Fruit fly (Drosophila melanogaster) whole organism, wandering third instar larva: ENCODE data around the gene CG31952.

ENCODE experiments used
- Abd-B ChIP-seq: fragments of >200 bp; optimal IDR thresholded peaks from 2 replicates; lab custom pipeline; 2017; ENCODE audit warnings: missing biosample characterization, missing genetic modification characterization
- CG32264 ChIP-seq: fragments of 200-800 bp; sonication (Bioruptor generic); optimal IDR thresholded peaks from 2 replicates; lab custom pipeline; 2016; ENCODE audit warnings: missing biosample characterization, missing genetic modification characterization
- CG9705 ChIP-seq: fragments of 200-800 bp; sonication (Bioruptor generic); optimal IDR thresholded peaks from 2 replicates; lab custom pipeline; 2018; ENCODE audit warnings: missing biosample characterization, mild to moderate bottlenecking, missing genetic modification characterization
- CrebA ChIP-seq: fragments of 200-800 bp; sonication (Bioruptor generic); optimal IDR thresholded peaks from 2 replicates; lab custom pipeline; 2016; ENCODE audit warnings: missing biosample characterization, mild to moderate bottlenecking, missing genetic modification characterization, borderline replicate concordance
- Dfd ChIP-seq: fragments of >200 bp; optimal IDR thresholded peaks from 2 replicates; lab custom pipeline; 2017; ENCODE audit warnings: missing biosample characterization, missing genetic modification characterization
- Dif ChIP-seq: fragments of 200-275, 200-300 bp; sonication (Bioruptor generic); optimal IDR thresholded peaks from 2 replicates; lab custom pipeline; 2018; ENCODE audit warnings: missing biosample characterization, missing genetic modification characterization; ENCODE audit not compliant: partially characterized antibody
- GATAd ChIP-seq: sonication (Bioruptor generic); optimal IDR thresholded peaks from 2 replicates; lab custom pipeline; 2016; ENCODE audit warnings: missing biosample characterization, missing genetic modification characterization
- HLH106 ChIP-seq: fragments of 200-800 bp; optimal IDR thresholded peaks from 3 replicates; lab custom pipeline; 2019; ENCODE audit warnings: missing biosample characterization, mild to moderate bottlenecking, missing genetic modification characterization, moderate library complexity
- Hnf4 ChIP-seq: fragments of 200-800 bp; sonication (Bioruptor generic); optimal IDR thresholded peaks from 2 replicates; lab custom pipeline; 2016; ENCODE audit warnings: missing biosample characterization, mild to moderate bottlenecking, missing genetic modification characterization
- Hr78 ChIP-seq: fragments of >200 bp; optimal IDR thresholded peaks from 2 replicates; lab custom pipeline; 2017; ENCODE audit warnings: missing biosample characterization, missing genetic modification characterization
- Hr83 ChIP-seq: fragments of 200-300 bp; sonication (Bioruptor generic); optimal IDR thresholded peaks from 2 replicates; lab custom pipeline; 2016; ENCODE audit warnings: missing biosample characterization, mild to moderate bottlenecking, missing genetic modification characterization, moderate library complexity; ENCODE audit not compliant: poor library complexity, severe bottlenecking
- Jra ChIP-seq: sonication (Bioruptor generic); optimal IDR thresholded peaks from 2 replicates; lab custom pipeline; 2016; ENCODE audit warnings: missing biosample characterization, missing genetic modification characterization
- Mio ChIP-seq: sonication (Bioruptor generic); optimal IDR thresholded peaks from 2 replicates; lab custom pipeline; 2016; ENCODE audit warnings: missing biosample characterization, missing genetic modification characterization
- Myc ChIP-seq: fragments of >200 bp; optimal IDR thresholded peaks from 2 replicates; lab custom pipeline; 2017
- N ChIP-seq: fragments of >200 bp; optimal IDR thresholded peaks from 2 replicates; lab custom pipeline; 2018; ENCODE audit warnings: missing biosample characterization, missing external identifiers, missing genetic modification characterization
- OdsH ChIP-seq: fragments of 200-800 bp; sonication (Bioruptor generic); optimal IDR thresholded peaks from 2 replicates; lab custom pipeline; 2016; ENCODE audit warnings: missing biosample characterization, mild to moderate bottlenecking, missing genetic modification characterization
- Rel ChIP-seq, 2 experiments: fragments of 200-800 bp; sonication (Bioruptor generic) in 1 of 2; optimal IDR thresholded peaks; 2 replicates in 1 of 2; 3 replicates in 1 of 2; lab custom pipeline; 2016 to 2019; ENCODE audit warnings: mild to moderate bottlenecking in 2 of 2, missing biosample characterization in 2 of 2, missing genetic modification characterization in 2 of 2, moderate library complexity in 1 of 2
- Sp1 ChIP-seq: fragments of 200-800 bp; sonication (Bioruptor generic); optimal IDR thresholded peaks from 3 replicates; lab custom pipeline; 2019; ENCODE audit warnings: missing biosample characterization, mild to moderate bottlenecking, missing genetic modification characterization, moderate library complexity
- Vsx2 ChIP-seq: fragments of 200-300, 225-300 bp; sonication (Bioruptor generic); optimal IDR thresholded peaks from 2 replicates; lab custom pipeline; 2018; ENCODE audit warnings: missing biosample characterization, missing genetic modification characterization; ENCODE audit not compliant: partially characterized antibody
- br ChIP-seq: fragments of 200-800 bp; sonication (Bioruptor generic); optimal IDR thresholded peaks from 2 replicates; lab custom pipeline; 2016; ENCODE audit warnings: missing biosample characterization, missing genetic modification characterization
- brk ChIP-seq: fragments of 200-800 bp; sonication (Bioruptor generic); optimal IDR thresholded peaks from 2 replicates; lab custom pipeline; 2016; ENCODE audit warnings: missing biosample characterization, mild to moderate bottlenecking, missing genetic modification characterization
- dl ChIP-seq, 2 experiments: fragments of 175-275, 200-275 bp in 1 of 2; fragments of 200-275 bp in 1 of 2; sonication (Bioruptor generic); optimal IDR thresholded peaks; lab custom pipeline; 2018; ENCODE audit warnings: mild to moderate bottlenecking in 2 of 2, missing biosample characterization in 2 of 2, missing genetic modification characterization in 2 of 2, moderate library complexity in 2 of 2; ENCODE audit not compliant: partially characterized antibody in 2 of 2, insufficient read depth in 1 of 2
- dmrt93B ChIP-seq: fragments of 200-800 bp; sonication (Bioruptor generic); optimal IDR thresholded peaks from 2 replicates; lab custom pipeline; 2018; ENCODE audit warnings: missing biosample characterization, mild to moderate bottlenecking, missing genetic modification characterization
- dsf ChIP-seq: sonication (Bioruptor generic); optimal IDR thresholded peaks from 2 replicates; lab custom pipeline; 2016; ENCODE audit warnings: missing biosample characterization, missing genetic modification characterization, borderline replicate concordance
- ey ChIP-seq: fragments of 200-800 bp; sonication (Bioruptor generic); optimal IDR thresholded peaks from 2 replicates; lab custom pipeline; 2016; ENCODE audit warnings: missing biosample characterization, missing genetic modification characterization
- foxo ChIP-seq, 2 experiments: fragments of 200-800 bp; sonication (Bioruptor generic); optimal IDR thresholded peaks; 2 replicates in 1 of 2; 3 replicates in 1 of 2; lab custom pipeline; 2016 to 2017; ENCODE audit warnings: missing biosample characterization in 2 of 2, missing genetic modification characterization in 2 of 2
- fru ChIP-seq: fragments of 200-800 bp; sonication (Bioruptor generic); optimal IDR thresholded peaks from 3 replicates; lab custom pipeline; 2016; ENCODE audit warnings: missing biosample characterization, mild to moderate bottlenecking, missing genetic modification characterization
- h ChIP-seq: fragments of 200-800 bp; sonication (Bioruptor generic); optimal IDR thresholded peaks from 3 replicates; lab custom pipeline; 2016; ENCODE audit warnings: missing biosample characterization, mild to moderate bottlenecking, missing genetic modification characterization
- jim ChIP-seq: fragments of 175-275, 200-325 bp; sonication (Bioruptor generic); optimal IDR thresholded peaks from 2 replicates; lab custom pipeline; 2016; ENCODE audit warnings: missing biosample characterization, mild to moderate bottlenecking, missing genetic modification characterization
- lola ChIP-seq: fragments of >200 bp; optimal IDR thresholded peaks from 2 replicates; lab custom pipeline; 2017; ENCODE audit warnings: missing biosample characterization, missing genetic modification characterization
- pan ChIP-seq: fragments of >200 bp; optimal IDR thresholded peaks from 2 replicates; lab custom pipeline; 2017
- psq ChIP-seq: fragments of 200-800 bp; sonication (Bioruptor generic); optimal IDR thresholded peaks from 3 replicates; lab custom pipeline; 2017; ENCODE audit warnings: missing biosample characterization, mild to moderate bottlenecking, missing genetic modification characterization, moderate library complexity
- rgr ChIP-seq: fragments of 200-800 bp; sonication (Bioruptor generic); optimal IDR thresholded peaks from 3 replicates; lab custom pipeline; 2016; ENCODE audit warnings: missing biosample characterization, mild to moderate bottlenecking, missing genetic modification characterization
- sage ChIP-seq: fragments of 200-800 bp; sonication (Bioruptor generic); optimal IDR thresholded peaks from 2 replicates; lab custom pipeline; 2016; ENCODE audit warnings: missing biosample characterization, mild to moderate bottlenecking, missing genetic modification characterization
- sv ChIP-seq: fragments of 200-800 bp; sonication (Bioruptor generic); optimal IDR thresholded peaks from 3 replicates; lab custom pipeline; 2016; ENCODE audit warnings: missing biosample characterization, missing genetic modification characterization
- tai ChIP-seq: sonication (Bioruptor generic); optimal IDR thresholded peaks from 2 replicates; lab custom pipeline; 2016; ENCODE audit warnings: missing biosample characterization, missing genetic modification characterization
- usp ChIP-seq: fragments of >200 bp; optimal IDR thresholded peaks from 2 replicates; lab custom pipeline; 2017; ENCODE audit warnings: missing biosample characterization, missing genetic modification characterization
- woc ChIP-seq: sonication (Bioruptor generic); optimal IDR thresholded peaks from 2 replicates; lab custom pipeline; 2016; ENCODE audit warnings: missing biosample characterization, mild to moderate bottlenecking, missing genetic modification characterization

CG31952 gene

DNA sequence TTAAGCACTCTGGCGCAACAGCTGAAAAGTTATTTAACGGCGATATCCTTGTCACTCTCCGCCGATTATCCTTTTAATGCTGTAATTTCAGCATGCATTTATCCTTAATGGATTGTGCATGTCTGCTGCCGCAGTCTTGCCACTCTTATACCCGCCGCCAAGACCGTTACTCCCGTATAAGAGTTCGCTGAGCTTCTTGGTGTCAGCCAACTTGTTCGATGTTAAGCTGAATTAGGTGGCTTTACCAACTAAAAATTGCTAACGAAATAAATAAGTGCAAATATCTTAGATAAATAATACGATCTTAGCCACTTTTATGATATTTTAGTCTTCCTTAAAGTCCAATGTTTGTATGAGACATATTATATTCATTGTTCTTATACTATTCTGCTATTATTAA is 24.7 kb downstream of the CG31952 start:
- TF ChIP-seq Hr83 (GFP tag; lab: Kevin White, UChicago) = no peak
- no peak for TF ChIP-seq HLH106 (tag; lab: Kevin White, UChicago)
- no peak for TF ChIP-seq sv
- TF ChIP-seq usp = no peak
- TF ChIP-seq dmrt93B (GFP tag; lab: Kevin White, UChicago) = no peak
- no peak for TF ChIP-seq Vsx2 (GFP tag; lab: Kevin White, UChicago)
- no peak for TF ChIP-seq Abd-B (GFP tag; lab: Kevin White, UChicago)
- TF ChIP-seq ey (GFP tag; lab: Kevin White, UChicago) = no peak
- no peak for TF ChIP-seq jim
- no peak for TF ChIP-seq Myc (lab: Kevin White, UChicago)
- TF ChIP-seq foxo (GFP tag; optimal IDR thresholded peaks at IDR 0.05; lab: Kevin White, UChicago) = no peak
- TF ChIP-seq brk (GFP tag; lab: Kevin White, UChicago) = no peak
- no peak for TF ChIP-seq fru (GFP tag; lab: Kevin White, UChicago)
- no peak for TF ChIP-seq Hnf4
- no peak for TF ChIP-seq Rel (GFP tag; optimal IDR thresholded peaks at IDR 0.05; lab: Kevin White, UChicago)
- TF ChIP-seq Rel (tag; optimal IDR thresholded peaks at IDR 0.05; lab: Kevin White, UChicago) = no peak

DNA sequence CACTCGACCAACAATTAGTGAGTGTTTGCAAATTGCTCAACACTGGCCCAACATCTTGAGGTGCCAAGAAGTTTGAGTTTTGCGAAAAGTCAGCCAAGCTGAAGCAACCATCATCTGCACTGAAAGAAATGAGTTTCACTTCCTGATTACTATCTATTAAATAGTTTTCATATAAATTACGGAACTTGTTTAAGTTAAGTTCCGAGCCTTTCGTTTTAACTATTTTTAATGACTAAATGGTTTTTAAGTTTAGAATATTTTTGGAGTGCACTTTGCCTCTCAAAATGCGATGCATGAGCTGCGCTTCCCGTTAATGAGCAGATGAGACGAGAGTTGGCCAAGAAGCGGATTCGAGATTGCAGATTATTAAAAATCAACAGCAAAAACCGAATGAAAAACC is 25.2 kb downstream of the CG31952 start:
- TF ChIP-seq dmrt93B (GFP tag; lab: Kevin White, UChicago) (no peak), Dif (GFP tag; lab: Kevin White, UChicago) (no peak), dl (GFP tag; optimal IDR thresholded peaks at IDR 0.05; lab: Kevin White, UChicago; ENCODE audit: insufficient read depth in 1 of 2, partially characterized antibody in 2 of 2) (no peak), Vsx2 (GFP tag; lab: Kevin White, UChicago) (no peak), HLH106 (tag; lab: Kevin White, UChicago) (no peak), h (GFP tag; lab: Kevin White, UChicago) (no peak), fru (GFP tag; lab: Kevin White, UChicago) (no peak), woc (GFP tag; lab: Kevin White, UChicago) (no peak), N (GFP tag; lab: Kevin White, UChicago) (no peak), Mio (GFP tag; lab: Kevin White, UChicago) (no peak), pan (no peak), Rel (GFP tag; optimal IDR thresholded peaks at IDR 0.05; lab: Kevin White, UChicago) (no peak), Rel (tag; optimal IDR thresholded peaks at IDR 0.05; lab: Kevin White, UChicago) (no peak), br (GFP tag; lab: Kevin White, UChicago) (no peak), rgr (no peak), tai (GFP tag; lab: Kevin White, UChicago) (no peak), Jra (GFP tag; lab: Kevin White, UChicago) (no peak)

DNA sequence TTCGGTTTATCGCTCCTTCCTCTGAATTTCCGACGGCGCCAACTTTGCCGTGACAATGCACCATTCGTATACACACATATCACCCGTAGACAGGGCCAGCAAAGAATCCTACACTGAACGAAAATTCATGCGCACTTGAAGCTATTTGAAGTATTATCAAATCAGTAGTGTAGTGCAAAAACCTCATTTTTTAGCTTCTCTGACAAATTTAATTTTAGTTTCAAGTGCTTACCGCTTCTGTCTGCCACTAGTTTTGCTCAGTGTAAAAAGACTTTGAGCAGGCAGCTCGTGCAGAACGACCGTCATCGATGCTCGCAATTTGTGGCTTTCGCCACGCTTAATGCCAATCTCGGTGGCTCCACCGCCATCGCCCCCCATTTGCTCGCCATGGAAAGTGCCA is 28.3 kb downstream of the CG31952 start:
- TF ChIP-seq Mio (GFP tag; lab: Kevin White, UChicago) (no peak), woc (GFP tag; lab: Kevin White, UChicago) (no peak), rgr (peak; percentile 53), Dif (GFP tag; lab: Kevin White, UChicago) (no peak), foxo (GFP tag; optimal IDR thresholded peaks at IDR 0.05; lab: Kevin White, UChicago) (peak in 1 of 2 experiments; percentile 68), Vsx2 (GFP tag; lab: Kevin White, UChicago) (no peak), psq (GFP tag; lab: Kevin White, UChicago) (peak; percentile 5), CG9705 (GFP tag; lab: Kevin White, UChicago) (no peak), Myc (lab: Kevin White, UChicago) (no peak), Abd-B (GFP tag; lab: Kevin White, UChicago) (no peak), OdsH (GFP tag; lab: Kevin White, UChicago) (peak; percentile 57), pan (no peak), lola (GFP tag; lab: Kevin White, UChicago) (no peak), Jra (GFP tag; lab: Kevin White, UChicago) (no peak), dmrt93B (GFP tag; lab: Kevin White, UChicago) (no peak), Hnf4 (no peak), sage (no peak), brk (GFP tag; lab: Kevin White, UChicago) (no peak), usp (no peak), Dfd (no peak), CG32264 (no peak), HLH106 (tag; lab: Kevin White, UChicago) (peak; percentile 57), GATAd (no peak), N (GFP tag; lab: Kevin White, UChicago) (no peak), Hr78 (no peak), fru (GFP tag; lab: Kevin White, UChicago) (peak; percentile 60), Hr83 (GFP tag; lab: Kevin White, UChicago) (no peak), Rel (GFP tag; optimal IDR thresholded peaks at IDR 0.05; lab: Kevin White, UChicago) (no peak), Rel (tag; optimal IDR thresholded peaks at IDR 0.05; lab: Kevin White, UChicago) (no peak), Sp1 (GFP tag; lab: Kevin White, UChicago) (peak; percentile 35), ey (GFP tag; lab: Kevin White, UChicago) (peak; percentile 65), CrebA (GFP tag; lab: Kevin White, UChicago) (no peak), dsf (GFP tag; lab: Kevin White, UChicago) (no peak), h (GFP tag; lab: Kevin White, UChicago) (peak; percentile 69), sv (peak; percentile 3), br (GFP tag; lab: Kevin White, UChicago) (peak; percentile 59), dl (GFP tag; optimal IDR thresholded peaks at IDR 0.05; lab: Kevin White, UChicago; ENCODE audit: insufficient read depth in 1 of 2, partially characterized antibody in 2 of 2) (no peak), jim (no peak)
